Worm (Caenorhabditis elegans): ENCODE measurements around the gene C12D5.4.

The C12D5.4 gene

ce11 chrV:7634657-7635056 is 37.7 kb upstream of the C12D5.4 start, which contains the start of gene srd-31 (continued):
- TF ChIP-seq T26A5.8 (tag; optimal IDR thresholded peaks at IDR 0.05) (no peak), ama-1 (optimal IDR thresholded peaks at IDR 0.05) (no peak), ama-1 (GFP tag; optimal IDR thresholded peaks at IDR 0.05) (no peak), nhr-80 (tag; optimal IDR thresholded peaks at IDR 0.05) (no peak), K12H6.12 (tag; optimal IDR thresholded peaks at IDR 0.05) (no peak)

- TF ChIP-seq hlh-26 (GFP tag; conservative IDR thresholded peaks at IDR 0.05) (no peak), F23B12.7 (tag; optimal IDR thresholded peaks at IDR 0.05; ENCODE audit: insufficient read depth) (no peak), gei-17 (GFP tag; optimal IDR thresholded peaks at IDR 0.05) (no peak), tbp1 (GFP tag; optimal IDR thresholded peaks at IDR 0.05) (no peak), Y53G8AR.9 (GFP tag; conservative IDR thresholded peaks at IDR 0.05) (no peak), dox-1 (GFP tag; IDR thresholded peaks at IDR 0.05) (no peak), athp-1 (tag; optimal IDR thresholded peaks at IDR 0.05) (no peak), ztf-28 (GFP tag; IDR thresholded peaks at IDR 0.05) (no peak), mxl-1 (tag; optimal IDR thresholded peaks at IDR 0.05) (no peak), Y56A3A.18 (GFP tag; IDR thresholded peaks at IDR 0.05) (no peak), lin-40 (tag; optimal IDR thresholded peaks at IDR 0.05) (no peak), ztf-26 (tag; optimal IDR thresholded peaks at IDR 0.05) (no peak), bed-2 (GFP tag; IDR thresholded peaks at IDR 0.05) (no peak), ztf-25 (GFP tag; IDR thresholded peaks at IDR 0.05) (no peak), nfya-1 (tag; optimal IDR thresholded peaks at IDR 0.05; ENCODE audit: borderline replicate concordance, insufficient read depth) (no peak), hmg-1.2 (GFP tag; IDR thresholded peaks at IDR 0.05) (no peak), madf-3 (GFP tag; IDR thresholded peaks at IDR 0.05) (no peak), bed-1 (GFP tag; IDR thresholded peaks at IDR 0.05) (no peak)
These were observed 36.9 kb upstream of the C12D5.4 start, which contains the start of gene srd-29 for ce11 chrV:7635469-7635868. TSS of gene srd-29 (plus strand) at chrV:7635769.

ce11 chrV:7637801-7638200 is 34.6 kb upstream of the C12D5.4 start, which contains the start of gene clec-45:
TSS of gene clec-45 (plus strand) at chrV:7638101.
- TF ChIP-seq attf-5 (GFP tag; optimal IDR thresholded peaks at IDR 0.05) (no peak), lin-54 (GFP tag; optimal IDR thresholded peaks at IDR 0.05) (no peak), F39B2.1 (GFP tag; IDR thresholded peaks at IDR 0.05) (no peak), F22D6.2 (tag; optimal IDR thresholded peaks at IDR 0.05) (no peak), athp-1 (tag; optimal IDR thresholded peaks at IDR 0.05) (no peak), fkh-3 (tag; optimal IDR thresholded peaks at IDR 0.05) (no peak), ztf-25 (GFP tag; IDR thresholded peaks at IDR 0.05) (no peak), attf-6 (GFP tag; IDR thresholded peaks at IDR 0.05) (no peak), ztf-3 (GFP tag; optimal IDR thresholded peaks at IDR 0.05) (no peak), him-1 (tag; optimal IDR thresholded peaks at IDR 0.05) (no peak), nfyb-1 (GFP tag; IDR thresholded peaks at IDR 0.05) (no peak), lin-26 (GFP tag; IDR thresholded peaks at IDR 0.05) (no peak), B0035.1 (tag; optimal IDR thresholded peaks at IDR 0.05) (no peak)

- TF ChIP-seq rpc-1 (optimal IDR thresholded peaks at IDR 0.05) (no peak), rpc-1 (tag; optimal IDR thresholded peaks at IDR 0.05) (no peak), hsf-1 (GFP tag; IDR thresholded peaks at IDR 0.05) (no peak), F10E7.11 (tag; optimal IDR thresholded peaks at IDR 0.05) (no peak), unc-130 (GFP tag; optimal IDR thresholded peaks at IDR 0.05) (no peak), snpc-1.3 (tag; optimal IDR thresholded peaks at IDR 0.05; ENCODE audit: insufficient read depth) (no peak), ekl-4 (GFP tag; IDR thresholded peaks at IDR 0.05) (no peak), madf-10 (tag; optimal IDR thresholded peaks at IDR 0.05) (no peak), sea-2 (GFP tag; IDR thresholded peaks at IDR 0.05) (no peak), F23B12.7 (tag; optimal IDR thresholded peaks at IDR 0.05; ENCODE audit: insufficient read depth) (no peak), egl-18 (GFP tag; IDR thresholded peaks at IDR 0.05) (no peak), T07F8.4 (tag; optimal IDR thresholded peaks at IDR 0.05) (no peak), akir-1 (GFP tag; optimal IDR thresholded peaks at IDR 0.05) (no peak), fkh-3 (tag; optimal IDR thresholded peaks at IDR 0.05) (no peak), ama-1 (optimal IDR thresholded peaks at IDR 0.05) (no peak), ama-1 (GFP tag; optimal IDR thresholded peaks at IDR 0.05) (no peak), unc-62 (GFP tag; optimal IDR thresholded peaks at IDR 0.05) (no peak)
These were observed 33.0 kb upstream of the C12D5.4 start for ce11 chrV:7639356-7639755.
